Fruit fly (Drosophila melanogaster): ENCODE results near the gene CG13404.

DNA sequence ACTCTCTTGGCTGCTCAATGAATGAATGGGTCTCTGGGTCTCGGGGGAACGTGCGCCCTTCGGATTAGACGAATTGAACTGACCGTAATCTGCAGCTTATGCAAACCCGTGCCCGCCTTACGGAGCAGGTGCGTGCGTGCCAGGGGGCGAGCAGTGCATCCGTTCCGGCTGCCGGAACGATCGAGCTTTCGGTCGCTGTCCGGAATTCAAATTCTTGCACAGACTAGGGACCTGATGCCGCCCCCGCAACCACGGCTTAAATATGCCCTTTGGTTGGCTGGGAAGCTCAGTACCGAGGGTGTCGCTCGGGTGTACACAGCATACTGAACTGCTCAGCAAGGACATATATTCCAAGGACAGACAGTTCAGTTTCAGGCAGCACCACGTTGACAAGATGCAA is 11.4 kb upstream of the CG13404 start, which contains the start of gene Muc12Ea:
- TF ChIP-seq psq (optimal IDR thresholded peaks at IDR 0.05), result no peak
- no peak for TF ChIP-seq Myc (optimal IDR thresholded peaks at IDR 0.05)
- no peak for TF ChIP-seq h (optimal IDR thresholded peaks at IDR 0.05)
- TF ChIP-seq Sin3A (optimal IDR thresholded peaks at IDR 0.05), result no peak
- TF ChIP-seq ttk (optimal IDR thresholded peaks at IDR 0.05), result no peak
- no peak for TF ChIP-seq insv (optimal IDR thresholded peaks at IDR 0.05)

Data from Kc167 (cell line).